Worm (Caenorhabditis elegans): ENCODE measurements around the gene fbxa-74.

The fbxa-74 gene

ce11 chrIII:1664761-1665266, 34.0 kb downstream of the fbxa-74 start, which contains the start of gene Y22D7AL.16:
Gene Y22D7AL.16, minus strand, starts transcription at chrIII:1665216.
- TF ChIP-seq K09A11.1 (tag; optimal IDR thresholded peaks at IDR 0.05; ENCODE audit: insufficient read depth): no peak
- 0 out of 2 replicates have a peak, but pooled peaks have one; percentile 42 for TF ChIP-seq ceh-45 (GFP tag; IDR thresholded peaks at IDR 0.05)
- no peak for TF ChIP-seq lin-11 (tag; optimal IDR thresholded peaks at IDR 0.05)

ce11 chrIII:1663056-1663455, 35.7 kb downstream of the fbxa-74 start:
- TF ChIP-seq syd-9 (tag; optimal IDR thresholded peaks at IDR 0.05) (no peak), elt-4 (tag; optimal IDR thresholded peaks at IDR 0.05) (no peak), hlh-8 (tag; optimal IDR thresholded peaks at IDR 0.05) (no peak), odd-2 (tag; optimal IDR thresholded peaks at IDR 0.05) (no peak), sox-2 (GFP tag; IDR thresholded peaks at IDR 0.05) (no peak), hlh-13 (GFP tag; optimal IDR thresholded peaks at IDR 0.05) (no peak), pha-4 (tag; optimal IDR thresholded peaks at IDR 0.05) (no peak), ceh-45 (GFP tag; IDR thresholded peaks at IDR 0.05) (no peak), unc-42 (tag; optimal IDR thresholded peaks at IDR 0.05) (no peak), hlh-15 (tag; optimal IDR thresholded peaks at IDR 0.05) (no peak), nfya-1 (tag; optimal IDR thresholded peaks at IDR 0.05) (no peak), Y22D7AL.16 (tag; optimal IDR thresholded peaks at IDR 0.05) (no peak), ceh-24 (tag; optimal IDR thresholded peaks at IDR 0.05) (no peak)

DNA sequence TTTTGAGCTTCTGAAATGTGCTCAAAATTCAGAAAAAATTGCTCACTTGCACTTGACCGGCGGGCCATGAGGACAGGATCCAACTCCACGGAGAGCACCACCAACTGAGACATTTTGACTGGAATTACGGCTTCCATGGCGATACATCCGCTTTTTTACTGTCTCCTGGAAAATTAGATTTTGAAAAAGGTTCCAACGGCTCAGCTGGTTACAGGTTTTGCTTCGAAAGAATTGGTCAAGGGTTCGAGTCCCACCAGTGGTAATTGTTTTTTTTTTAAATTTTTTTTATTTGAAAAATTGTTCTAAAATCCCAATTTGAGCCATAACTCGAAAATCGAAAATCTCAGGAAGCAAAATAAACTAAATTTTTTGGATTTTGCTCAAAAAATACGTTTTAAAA, 36.4 kb downstream of the fbxa-74 start:
- TF ChIP-seq unc-55 (GFP tag; optimal IDR thresholded peaks at IDR 0.05) (no peak), che-1 (tag; optimal IDR thresholded peaks at IDR 0.05) (no peak), ceh-18 (tag; optimal IDR thresholded peaks at IDR 0.05) (no peak)

- TF ChIP-seq ceh-18 (tag; optimal IDR thresholded peaks at IDR 0.05): no peak
- no peak for TF ChIP-seq hlh-6 (tag; optimal IDR thresholded peaks at IDR 0.05)
- TF ChIP-seq elt-2 (tag; optimal IDR thresholded peaks at IDR 0.05): no peak
- TF ChIP-seq pqm-1 (tag; optimal IDR thresholded peaks at IDR 0.05): no peak
- TF ChIP-seq pat-9 (tag; optimal IDR thresholded peaks at IDR 0.05): no peak
- TF ChIP-seq pax-1 (tag; optimal IDR thresholded peaks at IDR 0.05): no peak
- TF ChIP-seq npax-4 (tag; optimal IDR thresholded peaks at IDR 0.05): no peak
- no peak for TF ChIP-seq nhr-11 (tag; optimal IDR thresholded peaks at IDR 0.05)
- no peak for TF ChIP-seq tbx-2 (tag; optimal IDR thresholded peaks at IDR 0.05)
These were observed 37.8 kb downstream of the fbxa-74 start for ce11 chrIII:1661031-1661430.

DNA sequence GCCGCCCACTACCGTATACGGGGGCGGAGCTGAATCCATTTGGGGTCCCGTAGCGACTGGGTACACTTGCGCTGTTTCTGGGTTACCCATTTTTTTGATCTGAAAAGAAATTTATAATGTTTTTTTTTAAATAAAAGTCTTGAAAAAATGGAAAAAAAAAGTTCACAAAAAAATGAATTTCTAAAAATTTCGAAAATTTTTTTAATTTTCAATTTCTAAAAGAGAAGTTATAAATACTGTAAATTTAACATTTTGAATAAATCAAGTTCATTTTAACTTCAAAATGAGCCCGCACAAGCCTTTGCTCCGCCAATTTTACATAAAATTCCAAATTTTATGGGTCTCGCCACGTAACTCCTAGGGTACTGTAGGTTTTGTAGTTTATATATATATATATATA, 39.0 kb downstream of the fbxa-74 start, which contains the start of gene Y22D7AL.15:
Y22D7AL.15 (minus strand) TSS at position 101 of the 400 bp plus-strand sequence.
- TF ChIP-seq Y22D7AL.16 (tag; optimal IDR thresholded peaks at IDR 0.05) (peak; percentile 37), nhr-232 (tag; optimal IDR thresholded peaks at IDR 0.05) (no peak)

ce11 chrIII:1657380-1657779, 41.4 kb downstream of the fbxa-74 start, which contains the start of gene cht-4:
Gene cht-4, minus strand, starts transcription at chrIII:1657480.
- TF ChIP-seq ceh-22 (tag; optimal IDR thresholded peaks at IDR 0.05): no peak
- no peak for TF ChIP-seq hlh-8 (tag; optimal IDR thresholded peaks at IDR 0.05)
- TF ChIP-seq pha-4 (tag; optimal IDR thresholded peaks at IDR 0.05): no peak
- TF ChIP-seq elt-2 (tag; optimal IDR thresholded peaks at IDR 0.05): peak; percentile 67
- no peak for TF ChIP-seq lin-11 (tag; optimal IDR thresholded peaks at IDR 0.05)
- TF ChIP-seq unc-42 (tag; optimal IDR thresholded peaks at IDR 0.05): no peak
- no peak for TF ChIP-seq pqm-1 (tag; optimal IDR thresholded peaks at IDR 0.05)

- no peak for TF ChIP-seq Y22D7AL.16 (tag; optimal IDR thresholded peaks at IDR 0.05)
- no peak for TF ChIP-seq unc-86 (tag; optimal IDR thresholded peaks at IDR 0.05)
- TF ChIP-seq zip-5 (tag; optimal IDR thresholded peaks at IDR 0.05): no peak
- TF ChIP-seq unc-3 (GFP tag; conservative IDR thresholded peaks at IDR 0.05): no peak
- TF ChIP-seq unc-3 (tag; optimal IDR thresholded peaks at IDR 0.05): no peak
- TF ChIP-seq odd-2 (tag; optimal IDR thresholded peaks at IDR 0.05): no peak
- TF ChIP-seq syd-9 (tag; optimal IDR thresholded peaks at IDR 0.05): no peak
- TF ChIP-seq hlh-30 (tag; optimal IDR thresholded peaks at IDR 0.05; ENCODE audit: insufficient read depth): no peak
- no peak for TF ChIP-seq unc-42 (tag; optimal IDR thresholded peaks at IDR 0.05)
- no peak for TF ChIP-seq ztf-16 (tag; optimal IDR thresholded peaks at IDR 0.05)
- no peak for TF ChIP-seq nhr-11 (tag; optimal IDR thresholded peaks at IDR 0.05)
- no peak for TF ChIP-seq pqm-1 (tag; optimal IDR thresholded peaks at IDR 0.05)
- no peak for TF ChIP-seq ttx-3 (tag; optimal IDR thresholded peaks at IDR 0.05)
- TF ChIP-seq nhr-232 (tag; optimal IDR thresholded peaks at IDR 0.05): no peak
- TF ChIP-seq pag-3 (tag; optimal IDR thresholded peaks at IDR 0.05; ENCODE audit: borderline replicate concordance): no peak
These were observed 45.9 kb downstream of the fbxa-74 start for ce11 chrIII:1652925-1653324.

All from whole organism, late embryonic.